Fruit fly (Drosophila melanogaster): ENCODE measurements around the gene CG3817.
A peak's percentile ranks its signal among the peaks of the same experiment; 100 is the strongest.

The CG3817 gene

dm6 chr3R:14898280-14898756, at the start of gene CG3817, which contains the start of gene Nup93-2 (continued):
- TF ChIP-seq CG1233 (GFP tag; optimal IDR thresholded peaks at IDR 0.05) (peak; percentile 54), E2f2 (GFP tag; IDR thresholded peaks at IDR 0.05) (peak; percentile 43), lola (GFP tag; optimal IDR thresholded peaks at IDR 0.05) (no peak), CG43689 (GFP tag; IDR thresholded peaks at IDR 0.05) (no peak), CG1647 (GFP tag; optimal IDR thresholded peaks at IDR 0.05) (peak; percentile 18), CoRest (tag; optimal IDR thresholded peaks at IDR 0.05) (peak; percentile 44), HHEX (GFP tag; optimal IDR thresholded peaks at IDR 0.05) (no peak), CG12104 (GFP tag; optimal IDR thresholded peaks at IDR 0.05) (no peak), Gug (GFP tag; IDR thresholded peaks at IDR 0.05) (peak; percentile 59; the same call in 2 of the 4 replicates), MBD-R2 (GFP tag; IDR thresholded peaks at IDR 0.05) (peak; percentile 83), CG9797 (GFP tag; optimal IDR thresholded peaks at IDR 0.05) (peak; percentile 45), gem (tag; optimal IDR thresholded peaks at IDR 0.05) (peak; percentile 89), ab (GFP tag; optimal IDR thresholded peaks at IDR 0.05) (no peak), sens-2 (GFP tag; IDR thresholded peaks at IDR 0.05) (no peak), CG14014 (GFP tag; IDR thresholded peaks at IDR 0.05) (0 out of 2 replicates have a peak, but pooled peaks have one; percentile 16), CG6791 (GFP tag; IDR thresholded peaks at IDR 0.05; ENCODE audit: partially characterized antibody) (peak; percentile 65; the same call in 2 of the 3 replicates), CG5245 (GFP tag; optimal IDR thresholded peaks at IDR 0.05) (no peak), lab (GFP tag; optimal IDR thresholded peaks at IDR 0.05) (peak; percentile 74), ttk (GFP tag; IDR thresholded peaks at IDR 0.05) (peak; percentile 69), pho (GFP tag; optimal IDR thresholded peaks at IDR 0.05) (no peak), CG9609 (GFP tag; optimal IDR thresholded peaks at IDR 0.05) (peak; percentile 49), ara (GFP tag; IDR thresholded peaks at IDR 0.05) (0 out of 2 replicates have a peak, but pooled peaks have one; percentile 50), Chrac-16 (GFP tag; optimal IDR thresholded peaks at IDR 0.05) (peak; percentile 16), disco-r (GFP tag; optimal IDR thresholded peaks at IDR 0.05) (no peak), Ets97D (GFP tag; optimal IDR thresholded peaks at IDR 0.05) (peak; percentile 52), gce (GFP tag; IDR thresholded peaks at IDR 0.05) (no peak), tgo (GFP tag; IDR thresholded peaks at IDR 0.05) (no peak), Atf-2 (GFP tag; optimal IDR thresholded peaks at IDR 0.05) (no peak), CG7839 (tag; optimal IDR thresholded peaks at IDR 0.05) (peak; percentile 83), CG8478 (optimal IDR thresholded peaks at IDR 0.05) (no peak), CG14667 (GFP tag; IDR thresholded peaks at IDR 0.05) (no peak), CG4617 (GFP tag; optimal IDR thresholded peaks at IDR 0.05; ENCODE audit: borderline replicate concordance) (no peak), sr (GFP tag; IDR thresholded peaks at IDR 0.05) (no peak), vnd (GFP tag; IDR thresholded peaks at IDR 0.05; ENCODE audit: partially characterized antibody) (no peak), prd (optimal IDR thresholded peaks at IDR 0.05) (no peak), prd (GFP tag; IDR thresholded peaks at IDR 0.05) (peak; percentile 82), yki (optimal IDR thresholded peaks at IDR 0.05) (no peak), CG10321 (GFP tag; IDR thresholded peaks at IDR 0.05) (no peak), gcm2 (GFP tag; optimal IDR thresholded peaks at IDR 0.05) (no peak), Spps (tag; optimal IDR thresholded peaks at IDR 0.05) (no peak), CG16779 (GFP tag; IDR thresholded peaks at IDR 0.05) (no peak), CG42726 (GFP tag; IDR thresholded peaks at IDR 0.05; ENCODE audit: partially characterized antibody) (no peak), sim (GFP tag; IDR thresholded peaks at IDR 0.05) (no peak), so (GFP tag; IDR thresholded peaks at IDR 0.05) (no peak), CG11504 (tag; optimal IDR thresholded peaks at IDR 0.05) (peak; percentile 34), CG3281 (GFP tag; optimal IDR thresholded peaks at IDR 0.05) (peak; percentile 34)
